Worm (Caenorhabditis elegans): ENCODE data around the gene T13F2.4.

ce11 chrIV:9840984-9841590 lies 51.5 kb downstream of the T13F2.4 start, which contains the start of the genes kin-24 and msp-56:
- TF ChIP-seq nhr-237 (tag; optimal IDR thresholded peaks at IDR 0.05), result no peak
- TF ChIP-seq unc-62 (GFP tag; optimal IDR thresholded peaks at IDR 0.05), result no peak
- no peak for TF ChIP-seq nhr-12 (tag; optimal IDR thresholded peaks at IDR 0.05)
- no peak for TF ChIP-seq snpc-4 (tag; optimal IDR thresholded peaks at IDR 0.05)
- TF ChIP-seq unc-39 (tag; optimal IDR thresholded peaks at IDR 0.05), result no peak
- TF ChIP-seq lsy-2 (tag; optimal IDR thresholded peaks at IDR 0.05), result no peak
- no peak for TF ChIP-seq pha-4 (tag; optimal IDR thresholded peaks at IDR 0.05)

Measured in whole organism, mixed stage, embryonic.